Worm (Caenorhabditis elegans) whole organism, mixed stage, embryonic: ENCODE data around the gene aakb-2.

Source experiments
- ceh-39 ChIP-seq: fragments of 150-350 bp; optimal IDR thresholded peaks from 2 replicates; lab custom pipeline; 2014; ENCODE audit warnings: missing biosample characterization, missing genetic modification characterization
- ces-1 ChIP-seq: fragments of 150-350 bp; optimal IDR thresholded peaks from 2 replicates; lab custom pipeline; 2014; ENCODE audit warnings: missing biosample characterization, missing genetic modification reagents, missing genetic modification characterization
- elt-1 ChIP-seq: sonication (generic microtip); optimal IDR thresholded peaks from 2 replicates; lab custom pipeline; 2017; ENCODE audit warnings: missing genetic modification characterization, mild to moderate bottlenecking, missing compliant biosample characterization, antibody characterized with exemption, moderate library complexity, borderline replicate concordance; ENCODE audit not compliant: insufficient read depth
- ham-2 ChIP-seq: fragments of 200-800 bp; sonication (Bioruptor generic); optimal IDR thresholded peaks from 2 replicates; lab custom pipeline; 2018; ENCODE audit warnings: mild to moderate bottlenecking, missing genetic modification characterization, missing compliant biosample characterization
- lsy-2 ChIP-seq: fragments of 150-350 bp; optimal IDR thresholded peaks from 2 replicates; lab custom pipeline; 2014; ENCODE audit warnings: missing biosample characterization, missing genetic modification characterization
- mep-1 ChIP-seq: fragments of 150-350 bp; optimal IDR thresholded peaks from 2 replicates; lab custom pipeline; 2017; ENCODE audit warnings: missing biosample characterization, missing genetic modification reagents, missing genetic modification characterization, inconsistent platforms
- nhr-28 ChIP-seq: fragments of 150-350 bp; optimal IDR thresholded peaks from 2 replicates; lab custom pipeline; 2014; ENCODE audit warnings: missing biosample characterization, missing genetic modification characterization
- pha-4 ChIP-seq: fragments of 150-350 bp; optimal IDR thresholded peaks from 2 replicates; lab custom pipeline; 2018; ENCODE audit warnings: missing biosample characterization, missing genetic modification reagents, missing genetic modification characterization
- unc-62 ChIP-seq: fragments of 150-350 bp; optimal IDR thresholded peaks from 2 replicates; lab custom pipeline; 2014; ENCODE audit warnings: missing biosample characterization, missing genetic modification reagents, missing genetic modification characterization
- ztf-11 ChIP-seq: fragments of 150-350 bp; optimal IDR thresholded peaks from 2 replicates; lab custom pipeline; 2014; ENCODE audit warnings: missing biosample characterization, missing genetic modification characterization

DNA sequence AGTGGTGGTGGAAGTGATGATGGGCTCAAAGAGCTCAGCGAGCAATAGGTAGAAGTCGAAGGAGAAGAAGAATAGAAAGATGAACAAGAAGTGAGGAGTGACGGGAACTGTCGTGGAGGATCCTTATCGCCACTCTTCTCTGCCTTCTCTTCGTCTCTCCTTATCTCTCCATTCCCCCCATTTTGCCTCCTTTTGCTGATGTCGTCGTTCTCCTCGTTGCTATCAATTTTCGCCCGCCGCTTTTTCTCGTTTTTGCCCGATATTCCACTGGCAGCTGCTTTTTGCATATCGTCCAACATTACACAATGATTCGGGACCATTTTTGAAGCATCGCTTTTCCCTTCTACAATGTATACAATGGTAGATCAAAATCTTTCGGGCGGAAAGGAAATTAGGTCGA is 30.4 kb downstream of the aakb-2 start:
- no peak for TF ChIP-seq ceh-39 (tag; lab: Kevin White, UChicago)
- TF ChIP-seq unc-62 (GFP tag; lab: Kevin White, UChicago), result no peak
- no peak for TF ChIP-seq mep-1 (tag; lab: Kevin White, UChicago)
- no peak for TF ChIP-seq pha-4
- no peak for TF ChIP-seq ztf-11 (tag; lab: Kevin White, UChicago)
- no peak for TF ChIP-seq lsy-2 (tag; lab: Kevin White, UChicago)
- TF ChIP-seq ces-1, result no peak
- no peak for TF ChIP-seq nhr-28 (tag; lab: Kevin White, UChicago)
- TF ChIP-seq ham-2 (GFP tag; lab: Kevin White, UChicago), result no peak
- TF ChIP-seq elt-1 (tag; lab: Kevin White, UChicago), result peak; percentile 80
